Fruit fly (Drosophila melanogaster) whole organism, prepupa: ENCODE data around the gene Polr1H.

ENCODE experiments used
- Lpt ChIP-seq: fragments of 200-800 bp; sonication (Bioruptor generic); optimal IDR thresholded peaks from 3 replicates; lab custom pipeline; 2016; ENCODE audit warnings: missing biosample characterization, missing genetic modification characterization
- Sox14 ChIP-seq: fragments of 200-800 bp; sonication (Bioruptor generic); optimal IDR thresholded peaks from 3 replicates; lab custom pipeline; 2016; ENCODE audit warnings: missing biosample characterization, missing genetic modification characterization

dm6 chr3R:21753974-21754373, 23.7 kb downstream of the Polr1H start, which contains the start of gene CG31198:
- TF ChIP-seq Sox14 (no peak), Lpt (no peak)
